Fruit fly (Drosophila melanogaster) whole organism: ENCODE data around the gene Snx1.

Experiments used
- CG8478 ChIP-seq: fragments of >200 bp; optimal IDR thresholded peaks from 2 replicates; lab custom pipeline; 2018; ENCODE audit warnings: inconsistent platforms
- pan ChIP-seq: fragments of >200 bp; optimal IDR thresholded peaks from 2 replicates; lab custom pipeline; 2017

dm6 chr2L:3436347-3436746, 13.1 kb upstream of the Snx1 start:
- TF ChIP-seq CG8478 (lab: Kevin White, UChicago) (no peak), pan (lab: Kevin White, UChicago) (no peak)
